Worm (Caenorhabditis elegans): ENCODE measurements around the gene C06E4.3.

DNA sequence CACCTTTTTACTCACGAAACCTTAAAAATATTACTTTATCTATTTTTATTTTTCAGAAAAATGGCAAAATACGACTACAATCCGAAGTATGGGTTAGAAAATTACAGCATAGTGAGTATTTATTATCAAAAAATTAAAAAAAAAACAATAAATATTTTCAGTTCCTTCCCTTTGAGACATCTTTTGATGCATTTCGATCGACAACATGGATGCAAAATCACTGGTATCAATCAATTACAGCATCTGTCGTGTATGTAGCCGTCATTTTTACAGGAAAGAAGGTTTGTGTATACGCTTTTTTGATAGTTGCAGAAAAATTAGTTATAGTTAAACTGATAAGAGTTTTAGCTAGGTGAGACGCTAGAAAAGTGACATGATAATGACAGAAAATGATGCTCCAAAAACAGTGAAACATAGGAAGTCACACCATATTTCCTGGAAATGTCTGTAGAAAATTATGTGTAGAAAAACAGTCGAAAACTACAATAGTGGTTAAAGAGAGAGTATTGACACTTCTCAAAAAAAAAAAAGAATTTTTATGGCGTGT, 22.9 kb upstream of the C06E4.3 start, which contains the start of gene elo-3:
- TF ChIP-seq nhr-77 (tag; optimal IDR thresholded peaks at IDR 0.05) (no peak), dve-1 (tag; optimal IDR thresholded peaks at IDR 0.05; ENCODE audit: insufficient read depth) (no peak), ceh-28 (tag; optimal IDR thresholded peaks at IDR 0.05) (no peak), tra-1 (GFP tag; IDR thresholded peaks at IDR 0.05) (peak; percentile 77; the same call in 1 of the 2 replicates), ceh-20 (GFP tag; IDR thresholded peaks at IDR 0.05) (no peak), unc-39 (tag; optimal IDR thresholded peaks at IDR 0.05) (no peak), dmd-8 (GFP tag; IDR thresholded peaks at IDR 0.05) (no peak), fos-1 (tag; optimal IDR thresholded peaks at IDR 0.05) (no peak), nhr-28 (tag; optimal IDR thresholded peaks at IDR 0.05) (peak; percentile 67), zag-1 (tag; optimal IDR thresholded peaks at IDR 0.05) (no peak), F44E2.7 (GFP tag; IDR thresholded peaks at IDR 0.05) (no peak), ama-1 (optimal IDR thresholded peaks at IDR 0.05) (no peak)

Data from whole organism, L4 larva.